Worm (Caenorhabditis elegans): ENCODE measurements around the gene C16H3.3.

DNA sequence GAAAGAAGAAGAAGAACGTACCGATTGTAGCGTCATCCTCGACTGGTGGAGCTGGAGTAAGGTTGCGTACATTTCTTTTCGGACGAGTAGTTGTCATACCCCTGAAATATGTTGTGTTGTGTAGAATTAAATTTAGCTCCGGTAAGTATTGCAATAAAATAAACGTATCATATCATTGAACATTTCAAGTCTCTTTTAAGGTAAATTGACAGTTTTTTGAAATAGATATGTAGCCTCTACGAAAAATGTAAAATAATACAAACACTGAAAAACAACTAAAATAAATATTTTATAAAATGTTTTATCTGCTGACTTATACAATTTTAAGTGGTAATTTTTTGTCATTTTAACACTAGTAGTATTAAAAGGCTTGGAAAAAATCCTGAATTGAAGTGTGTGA lies at the start of gene C16H3.3:
- TF ChIP-seq cog-1 (tag; optimal IDR thresholded peaks at IDR 0.05) (no peak), tab-1 (GFP tag; IDR thresholded peaks at IDR 0.05) (no peak), klf-2 (GFP tag; conservative IDR thresholded peaks at IDR 0.05) (no peak)
